Fruit fly (Drosophila melanogaster) whole organism, prepupa: ENCODE measurements around the gene CG33299.

Experiments used
- Blimp-1 ChIP-seq: fragments of 200-800 bp; sonication (Bioruptor generic); optimal IDR thresholded peaks from 3 replicates; lab custom pipeline; 2017; ENCODE audit warnings: missing biosample characterization, missing genetic modification characterization, mild to moderate bottlenecking, moderate library complexity, missing genetic modification reagents
- CG15336 ChIP-seq: fragments of 200-800 bp; sonication (Bioruptor generic); IDR thresholded peaks from 2 replicates; pipeline ENCODE4 v1.3.6; 2022; ENCODE audit warnings: missing biosample characterization, missing genetic modification characterization
- CG16779 ChIP-seq: fragments of 200-800 bp; sonication (Bioruptor generic); optimal IDR thresholded peaks from 3 replicates; lab custom pipeline; 2017; ENCODE audit warnings: missing biosample characterization, mild to moderate bottlenecking, missing genetic modification characterization
- CG3919 ChIP-seq: fragments of 200-800 bp; sonication (Bioruptor generic); optimal IDR thresholded peaks from 3 replicates; lab custom pipeline; 2016; ENCODE audit warnings: missing biosample characterization, missing genetic modification characterization
- CG6163 ChIP-seq: fragments of 200-800 bp; sonication (Bioruptor generic); IDR thresholded peaks from 3 replicates; pipeline ENCODE4 v1.3.6; 2022; ENCODE audit warnings: missing biosample characterization, missing genetic modification characterization
- CG6276 ChIP-seq: fragments of 200-800 bp; sonication (Bioruptor generic); optimal IDR thresholded peaks from 2 replicates; lab custom pipeline; 2017; ENCODE audit warnings: missing biosample characterization, mild to moderate bottlenecking, missing genetic modification characterization
- CG6792 ChIP-seq: fragments of 200-800 bp; sonication (Bioruptor generic); optimal IDR thresholded peaks from 3 replicates; lab custom pipeline; 2016; ENCODE audit warnings: missing biosample characterization, missing genetic modification characterization
- CG6854 ChIP-seq: fragments of 200-800 bp; sonication (Bioruptor generic); optimal IDR thresholded peaks from 2 replicates; lab custom pipeline; 2017; ENCODE audit warnings: missing biosample characterization, mild to moderate bottlenecking, missing genetic modification characterization
- CG7368 ChIP-seq: fragments of 200-800 bp; sonication (Bioruptor generic); optimal IDR thresholded peaks from 3 replicates; lab custom pipeline; 2016; ENCODE audit warnings: missing biosample characterization, missing genetic modification characterization
- CG8119 ChIP-seq: fragments of 200-800 bp; sonication (Bioruptor generic); IDR thresholded peaks from 3 replicates; pipeline ENCODE4 v1.3.6; 2022; ENCODE audit warnings: missing biosample characterization, missing genetic modification characterization
- CG8319 ChIP-seq: fragments of 200-800 bp; sonication (Bioruptor generic); optimal IDR thresholded peaks from 3 replicates; lab custom pipeline; 2016; ENCODE audit warnings: missing biosample characterization, missing genetic modification characterization
- CG9139 ChIP-seq: fragments of 200-800 bp; sonication (Bioruptor generic); optimal IDR thresholded peaks from 3 replicates; lab custom pipeline; 2017; ENCODE audit warnings: missing biosample characterization, mild to moderate bottlenecking, missing genetic modification characterization
- Eip75B ChIP-seq: fragments of 200-800 bp; sonication (Bioruptor generic); optimal IDR thresholded peaks from 3 replicates; lab custom pipeline; 2016; ENCODE audit warnings: missing biosample characterization, missing genetic modification characterization
- Eip78C ChIP-seq: fragments of 200-800 bp; sonication (Bioruptor generic); peaks from one replicate; lab custom pipeline; 2016; ENCODE audit warnings: missing biosample characterization, missing genetic modification characterization
- Lpt ChIP-seq: fragments of 200-800 bp; sonication (Bioruptor generic); optimal IDR thresholded peaks from 3 replicates; lab custom pipeline; 2016; ENCODE audit warnings: missing biosample characterization, missing genetic modification characterization
- Met ChIP-seq: fragments of 200-800 bp; sonication (Bioruptor generic); optimal IDR thresholded peaks from 3 replicates; lab custom pipeline; 2016; ENCODE audit warnings: missing biosample characterization, missing genetic modification characterization
- Sox14 ChIP-seq: fragments of 200-800 bp; sonication (Bioruptor generic); optimal IDR thresholded peaks from 3 replicates; lab custom pipeline; 2016; ENCODE audit warnings: missing biosample characterization, missing genetic modification characterization
- Sox15 ChIP-seq: fragments of 200-800 bp; sonication (Bioruptor generic); optimal IDR thresholded peaks from 3 replicates; lab custom pipeline; 2016; ENCODE audit warnings: missing biosample characterization, missing genetic modification characterization
- dsx ChIP-seq: fragments of 200-800 bp; optimal IDR thresholded peaks from 3 replicates; lab custom pipeline; 2019; ENCODE audit warnings: missing biosample characterization, mild to moderate bottlenecking, missing genetic modification characterization, moderate library complexity; ENCODE audit not compliant: poor library complexity, severe bottlenecking
- eg ChIP-seq: fragments of 200-800 bp; sonication (Bioruptor generic); IDR thresholded peaks from 3 replicates; pipeline ENCODE4 v1.3.6; 2022; ENCODE audit warnings: missing biosample characterization, missing genetic modification characterization
- esn ChIP-seq: fragments of 200-800 bp; sonication (Bioruptor generic); optimal IDR thresholded peaks from 2 replicates; lab custom pipeline; 2016; ENCODE audit warnings: missing biosample characterization, mild to moderate bottlenecking, missing genetic modification characterization, moderate library complexity
- fd85E ChIP-seq: fragments of 200-800 bp; sonication (Bioruptor generic); optimal IDR thresholded peaks from 3 replicates; lab custom pipeline; 2016; ENCODE audit warnings: missing biosample characterization, missing genetic modification characterization
- fkh ChIP-seq: fragments of 200-800 bp; sonication (Bioruptor generic); optimal IDR thresholded peaks from 3 replicates; lab custom pipeline; 2017; ENCODE audit warnings: missing biosample characterization, mild to moderate bottlenecking, missing genetic modification characterization, moderate library complexity
- net ChIP-seq: fragments of 200-800 bp; sonication (Bioruptor generic); optimal IDR thresholded peaks from 3 replicates; lab custom pipeline; 2016; ENCODE audit warnings: missing biosample characterization, missing genetic modification characterization
- spab ChIP-seq: fragments of 200-800 bp; sonication (Bioruptor generic); optimal IDR thresholded peaks from 2 replicates; lab custom pipeline; 2017; ENCODE audit warnings: missing biosample characterization, mild to moderate bottlenecking, missing genetic modification characterization, missing genetic modification reagents
- ss ChIP-seq, 2 experiments: fragments of 200-800 bp; sonication (Bioruptor generic); optimal IDR thresholded peaks; 2 replicates in 1 of 2; 3 replicates in 1 of 2; lab custom pipeline; 2017 to 2018; ENCODE audit warnings: mild to moderate bottlenecking in 2 of 2, missing biosample characterization in 2 of 2, missing genetic modification characterization in 2 of 2, moderate library complexity in 1 of 2
- svp ChIP-seq: fragments of 200-800 bp; sonication (Bioruptor generic); peaks from one replicate; lab custom pipeline; 2016; ENCODE audit warnings: missing biosample characterization, missing genetic modification characterization
- topi ChIP-seq: fragments of 200-800 bp; sonication (Bioruptor generic); optimal IDR thresholded peaks from 3 replicates; lab custom pipeline; 2016; ENCODE audit warnings: missing biosample characterization, missing genetic modification characterization
- vri ChIP-seq: fragments of 200-800 bp; sonication (Bioruptor generic); optimal IDR thresholded peaks from 3 replicates; lab custom pipeline; 2016; ENCODE audit warnings: missing biosample characterization, mild to moderate bottlenecking, missing genetic modification characterization

CG33299 gene

dm6 chr2L:9705291-9705690 is 48.9 kb downstream of the CG33299 start:
- TF ChIP-seq net (GFP tag; lab: Kevin White, UChicago) (no peak), Eip75B (GFP tag; lab: Kevin White, UChicago) (no peak), eg (GFP tag; lab: Robert Waterston, UW) (no peak)

DNA sequence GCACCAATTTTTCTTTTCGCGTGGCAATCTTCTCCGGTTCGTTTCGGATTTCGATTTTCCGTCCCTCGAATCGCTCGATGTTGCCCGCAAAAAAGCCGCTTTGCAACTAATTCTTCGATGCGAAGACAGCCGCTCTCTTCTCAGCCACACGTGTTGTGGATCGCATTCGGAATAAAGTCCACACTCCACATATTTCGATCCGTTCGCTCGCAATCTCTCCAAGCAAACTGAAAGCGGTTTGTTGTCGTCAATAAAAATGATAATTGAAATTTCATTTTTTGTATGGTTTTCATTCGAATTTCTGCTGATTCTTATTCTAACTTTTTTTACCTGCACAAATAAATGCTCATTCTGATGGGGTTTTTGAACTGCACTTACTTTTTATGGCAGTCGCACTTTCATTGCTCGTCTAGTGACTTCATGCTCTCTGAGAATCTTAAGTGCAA is 49.5 kb downstream of the CG33299 start, which contains the start of gene CG31710:
Gene CG31710, minus strand, starts transcription at position 83 of the 446 bp plus-strand sequence.
- peak; percentile 38 for TF ChIP-seq CG6276
- TF ChIP-seq CG8119 (GFP tag; lab: Robert Waterston, UW): no peak
- TF ChIP-seq net (GFP tag; lab: Kevin White, UChicago): peak; percentile 40
- peak; percentile 46 for TF ChIP-seq Blimp-1 (GFP tag; lab: Kevin White, UChicago)
- no peak for TF ChIP-seq spab (GFP tag; lab: Kevin White, UChicago)
- peak; percentile 40 for TF ChIP-seq CG9139 (GFP tag; lab: Kevin White, UChicago)
- TF ChIP-seq Eip75B (GFP tag; lab: Kevin White, UChicago): no peak
- peak; percentile 60 for TF ChIP-seq fkh (GFP tag; lab: Kevin White, UChicago)
- TF ChIP-seq CG3919 (GFP tag; lab: Kevin White, UChicago): peak; percentile 40
- no peak for TF ChIP-seq Sox15 (GFP tag; lab: Kevin White, UChicago)
- TF ChIP-seq Eip78C (GFP tag; lab: Kevin White, UChicago): peak; percentile 69
- peak; percentile 12 to 33 for TF ChIP-seq ss (GFP tag; optimal IDR thresholded peaks at IDR 0.05; lab: Kevin White, UChicago)
- TF ChIP-seq eg (GFP tag; lab: Robert Waterston, UW): peak; percentile 25; the same call in 1 of the 3 replicates
- no peak for TF ChIP-seq CG6792
- TF ChIP-seq Lpt (GFP tag; lab: Kevin White, UChicago): peak; percentile 33
- TF ChIP-seq CG8319 (GFP tag; lab: Kevin White, UChicago): no peak
- peak; percentile 75 for TF ChIP-seq dsx (GFP tag; lab: Kevin White, UChicago)
- TF ChIP-seq CG7368 (GFP tag; lab: Kevin White, UChicago): peak; percentile 15
- TF ChIP-seq CG6854: peak; percentile 36
- TF ChIP-seq CG6163: peak; percentile 48; the same call in 1 of the 3 replicates
- peak; percentile 3 for TF ChIP-seq fd85E
- TF ChIP-seq CG15336 (GFP tag; lab: Robert Waterston, UW): peak; percentile 21; the same call in 1 of the 2 replicates
- peak; percentile 36 for TF ChIP-seq CG16779 (tag; lab: Kevin White, UChicago)
- peak; percentile 15 for TF ChIP-seq topi
- TF ChIP-seq Sox14 (GFP tag; lab: Kevin White, UChicago): peak; percentile 9
- TF ChIP-seq Met (GFP tag; lab: Kevin White, UChicago): peak; percentile 9
- peak; percentile 39 for TF ChIP-seq vri (GFP tag; lab: Kevin White, UChicago)
- peak; percentile 1 for TF ChIP-seq esn (GFP tag; lab: Kevin White, UChicago)
- TF ChIP-seq svp (GFP tag; lab: Kevin White, UChicago): peak; percentile 59
